Fruit fly (Drosophila melanogaster): ENCODE measurements around the gene wdb.

dm6 chr3R:27597258-27597657, 15.2 kb upstream of the wdb start:
- TF ChIP-seq psq (optimal IDR thresholded peaks at IDR 0.05) (no peak), insv (optimal IDR thresholded peaks at IDR 0.05) (no peak)
